Worm (Caenorhabditis elegans): ENCODE measurements around the gene tsp-12.

Gene tsp-12

ce11 chrIV:10174932-10175732, 24.7 kb upstream of the tsp-12 start (continued):
- TF ChIP-seq ztf-16 (tag; optimal IDR thresholded peaks at IDR 0.05): no peak
- TF ChIP-seq unc-42 (tag; optimal IDR thresholded peaks at IDR 0.05): no peak
- TF ChIP-seq rnt-1 (tag; optimal IDR thresholded peaks at IDR 0.05): peak; percentile 43
- peak; percentile 25 for TF ChIP-seq pqm-1 (tag; optimal IDR thresholded peaks at IDR 0.05)
- TF ChIP-seq ttx-3 (tag; optimal IDR thresholded peaks at IDR 0.05): no peak
- TF ChIP-seq nfya-1 (tag; optimal IDR thresholded peaks at IDR 0.05): peak; percentile 39

- TF ChIP-seq ceh-18 (tag; optimal IDR thresholded peaks at IDR 0.05) (no peak), unc-42 (tag; optimal IDR thresholded peaks at IDR 0.05) (peak; percentile 24)
Observed at ce11 chrIV:10174328-10174727, 23.9 kb upstream of the tsp-12 start, which contains the start of gene pxf-1. Gene pxf-1, minus strand, starts transcription at chrIV:10174341.

ce11 chrIV:10170808-10171207, 20.4 kb upstream of the tsp-12 start:
- no peak for TF ChIP-seq sox-4 (tag; optimal IDR thresholded peaks at IDR 0.05)
- no peak for TF ChIP-seq madf-2 (tag; optimal IDR thresholded peaks at IDR 0.05)
- TF ChIP-seq unc-42 (tag; optimal IDR thresholded peaks at IDR 0.05): peak; percentile 100

- TF ChIP-seq fkh-10 (GFP tag; optimal IDR thresholded peaks at IDR 0.05) (no peak), lin-11 (tag; optimal IDR thresholded peaks at IDR 0.05) (no peak), ref-2 (tag; optimal IDR thresholded peaks at IDR 0.05) (no peak), pag-3 (tag; optimal IDR thresholded peaks at IDR 0.05; ENCODE audit: borderline replicate concordance) (no peak), rnt-1 (tag; optimal IDR thresholded peaks at IDR 0.05) (no peak), madf-2 (tag; optimal IDR thresholded peaks at IDR 0.05) (no peak), unc-55 (GFP tag; optimal IDR thresholded peaks at IDR 0.05) (no peak), pat-9 (tag; optimal IDR thresholded peaks at IDR 0.05) (no peak)
Observed at ce11 chrIV:10164086-10164485, 13.7 kb upstream of the tsp-12 start.

ce11 chrIV:10161706-10162105, 11.3 kb upstream of the tsp-12 start, which contains the start of gene pps-1:
Gene pps-1, plus strand, starts transcription at chrIV:10162006.
- TF ChIP-seq ama-1 (optimal IDR thresholded peaks at IDR 0.05) (no peak), dve-1 (tag; optimal IDR thresholded peaks at IDR 0.05) (no peak), tbx-2 (tag; optimal IDR thresholded peaks at IDR 0.05) (no peak), odd-2 (tag; optimal IDR thresholded peaks at IDR 0.05) (no peak), fkh-6 (tag; optimal IDR thresholded peaks at IDR 0.05) (no peak), fkh-10 (GFP tag; optimal IDR thresholded peaks at IDR 0.05) (no peak), C08G9.2 (tag; optimal IDR thresholded peaks at IDR 0.05) (no peak), K09A11.1 (tag; optimal IDR thresholded peaks at IDR 0.05; ENCODE audit: insufficient read depth) (no peak), ceh-19 (GFP tag; optimal IDR thresholded peaks at IDR 0.05) (no peak), unc-55 (GFP tag; optimal IDR thresholded peaks at IDR 0.05) (no peak), ttx-3 (tag; optimal IDR thresholded peaks at IDR 0.05) (no peak), dmd-4 (tag; optimal IDR thresholded peaks at IDR 0.05; ENCODE audit: borderline replicate concordance) (no peak), ztf-16 (tag; optimal IDR thresholded peaks at IDR 0.05) (no peak), eyg-1 (tag; optimal IDR thresholded peaks at IDR 0.05) (no peak), ceh-30 (tag; optimal IDR thresholded peaks at IDR 0.05) (no peak), pag-3 (tag; optimal IDR thresholded peaks at IDR 0.05; ENCODE audit: borderline replicate concordance) (no peak)

- no peak for TF ChIP-seq rnt-1 (tag; optimal IDR thresholded peaks at IDR 0.05)
- no peak for TF ChIP-seq madf-2 (tag; optimal IDR thresholded peaks at IDR 0.05)
- TF ChIP-seq unc-3 (GFP tag; conservative IDR thresholded peaks at IDR 0.05): no peak
- TF ChIP-seq unc-3 (tag; optimal IDR thresholded peaks at IDR 0.05): no peak
- no peak for TF ChIP-seq C38D4.7 (GFP tag; optimal IDR thresholded peaks at IDR 0.05)
Observed at ce11 chrIV:10157489-10158088, 7.2 kb upstream of the tsp-12 start, which contains the start of gene ttr-53. Gene ttr-53, plus strand, starts transcription at chrIV:10158038.

Data from whole organism, late embryonic.